Worm (Caenorhabditis elegans) whole organism, L2 larva: ENCODE data around the gene dao-3.

Experiments used
- ZK546.5 ChIP-seq: sonication (generic microtip); optimal IDR thresholded peaks from 2 replicates; lab custom pipeline; 2017; ENCODE audit warnings: missing biosample characterization, missing genetic modification characterization
- ama-1 ChIP-seq: fragments of 150-350 bp; optimal IDR thresholded peaks from 2 replicates; lab custom pipeline; 2018; ENCODE audit warnings: inconsistent platforms
- crh-2 ChIP-seq: sonication (generic microtip); optimal IDR thresholded peaks from 2 replicates; lab custom pipeline; 2017; ENCODE audit warnings: missing biosample characterization, missing genetic modification characterization
- egl-27 ChIP-seq: sonication (generic microtip); optimal IDR thresholded peaks from 3 replicates; lab custom pipeline; 2017; ENCODE audit warnings: missing biosample characterization, missing genetic modification reagents, missing genetic modification characterization
- fos-1 ChIP-seq: fragments of 150-350 bp; optimal IDR thresholded peaks from 2 replicates; lab custom pipeline; 2014; ENCODE audit warnings: missing biosample characterization, missing genetic modification characterization
- lin-13 ChIP-seq: fragments of 150-350 bp; optimal IDR thresholded peaks from 2 replicates; lab custom pipeline; 2014; ENCODE audit warnings: missing biosample characterization, missing genetic modification reagents, missing genetic modification characterization
- lin-39 ChIP-seq: fragments of 150-350 bp; optimal IDR thresholded peaks from 2 replicates; lab custom pipeline; 2014; ENCODE audit warnings: missing biosample characterization, missing genetic modification reagents, missing genetic modification characterization
- mdl-1 ChIP-seq, 2 experiments: fragments of 150-350 bp in 1 of 2; sonication (generic microtip) in 1 of 2; optimal IDR thresholded peaks; 2 replicates each; lab custom pipeline; 2017; ENCODE audit warnings: missing biosample characterization in 2 of 2, missing genetic modification characterization in 2 of 2
- nhr-237 ChIP-seq: fragments of 150-350 bp; optimal IDR thresholded peaks from 2 replicates; lab custom pipeline; 2014; ENCODE audit warnings: missing biosample characterization, missing genetic modification characterization

ce11 chrX:8103899-8104298, 17.5 kb upstream of the dao-3 start, which contains the start of gene K07E3.2:
- no peak for TF ChIP-seq lin-39
- TF ChIP-seq mdl-1 (tag; optimal IDR thresholded peaks at IDR 0.05; lab: Kevin White, UChicago) = no peak
- TF ChIP-seq lin-13 (GFP tag; lab: Kevin White, UChicago) = no peak
- no peak for TF ChIP-seq ama-1
- TF ChIP-seq nhr-237 (tag; lab: Kevin White, UChicago) = no peak
- no peak for TF ChIP-seq egl-27 (tag; lab: Kevin White, UChicago)
- no peak for TF ChIP-seq fos-1 (tag; lab: Kevin White, UChicago)
- TF ChIP-seq crh-2 = peak; percentile 34
- TF ChIP-seq ZK546.5 (tag; lab: Kevin White, UChicago) = no peak
